Fruit fly (Drosophila melanogaster) whole organism, embryonic: ENCODE results near the gene tral.

Experiments used
- CG10147 ChIP-seq: fragments of 200-800 bp; sonication (Bioruptor generic); optimal IDR thresholded peaks from 2 replicates; lab custom pipeline; 2019; ENCODE audit warnings: missing biosample characterization, mild to moderate bottlenecking, missing genetic modification characterization, moderate library complexity
- CG10209 ChIP-seq: fragments of 200-800 bp; sonication (Bioruptor generic); optimal IDR thresholded peaks from 3 replicates; lab custom pipeline; 2017; ENCODE audit warnings: missing biosample characterization, mild to moderate bottlenecking, missing genetic modification characterization, missing genetic modification reagents
- CG10267 ChIP-seq: fragments of 200-800 bp; sonication (Bioruptor generic); optimal IDR thresholded peaks from 2 replicates; lab custom pipeline; 2018; ENCODE audit warnings: missing biosample characterization, mild to moderate bottlenecking, missing genetic modification characterization, moderate library complexity
- CG10462 ChIP-seq: fragments of 200-800 bp; sonication (Bioruptor generic); optimal IDR thresholded peaks from 2 replicates; lab custom pipeline; 2016; ENCODE audit warnings: missing biosample characterization, missing genetic modification characterization
- CG10543 ChIP-seq: fragments of 200-800 bp; sonication (Bioruptor generic); optimal IDR thresholded peaks from 3 replicates; lab custom pipeline; 2017; ENCODE audit warnings: missing biosample characterization, mild to moderate bottlenecking, missing genetic modification characterization, moderate library complexity
- CG11504 ChIP-seq: fragments of 200-800 bp; sonication (Bioruptor generic); optimal IDR thresholded peaks from 3 replicates; lab custom pipeline; 2019; ENCODE audit warnings: missing biosample characterization, mild to moderate bottlenecking, missing genetic modification characterization, moderate library complexity
- CG12155 ChIP-seq: fragments of 200-800 bp; sonication (Bioruptor generic); optimal IDR thresholded peaks from 3 replicates; lab custom pipeline; 2016; ENCODE audit warnings: missing biosample characterization, missing genetic modification characterization
- CG12942 ChIP-seq: fragments of 200-800 bp; sonication (Bioruptor generic); optimal IDR thresholded peaks from 3 replicates; lab custom pipeline; 2016; ENCODE audit warnings: missing biosample characterization, missing genetic modification characterization
- CG13296 ChIP-seq: fragments of 200-800 bp; sonication (Bioruptor generic); optimal IDR thresholded peaks from 3 replicates; lab custom pipeline; 2018; ENCODE audit warnings: missing biosample characterization, mild to moderate bottlenecking, missing genetic modification characterization
- CG15601 ChIP-seq: fragments of 200-800 bp; sonication (Bioruptor generic); optimal IDR thresholded peaks from 3 replicates; lab custom pipeline; 2019; ENCODE audit warnings: missing biosample characterization, mild to moderate bottlenecking, missing genetic modification characterization, moderate library complexity
- CG17385 ChIP-seq: fragments of 200-800 bp; sonication (Bioruptor generic); optimal IDR thresholded peaks from 3 replicates; lab custom pipeline; 2018; ENCODE audit warnings: missing biosample characterization, mild to moderate bottlenecking, missing genetic modification characterization
- CG17612 ChIP-seq: fragments of 200-800 bp; sonication (Bioruptor generic); IDR thresholded peaks from 2 replicates; pipeline ENCODE4 v1.3.6; 2022; ENCODE audit warnings: missing biosample characterization, missing genetic modification characterization
- CG18011 ChIP-seq: fragments of 200-800 bp; sonication (Bioruptor generic); optimal IDR thresholded peaks from 2 replicates; lab custom pipeline; 2017; ENCODE audit warnings: missing biosample characterization, missing genetic modification characterization, mild to moderate bottlenecking, moderate library complexity, missing genotype
- CG18476 ChIP-seq: fragments of 200-800 bp; sonication (Bioruptor generic); optimal IDR thresholded peaks from 2 replicates; lab custom pipeline; 2016; ENCODE audit warnings: missing biosample characterization, mild to moderate bottlenecking, missing genetic modification characterization
- CG18599 ChIP-seq: fragments of 200-800 bp; sonication (Bioruptor generic); optimal IDR thresholded peaks from 3 replicates; lab custom pipeline; 2017; ENCODE audit warnings: missing biosample characterization, missing genetic modification characterization, mild to moderate bottlenecking, moderate library complexity, missing genetic modification reagents
- CG2116 ChIP-seq: fragments of 200-800 bp; sonication (Bioruptor generic); optimal IDR thresholded peaks from 3 replicates; lab custom pipeline; 2018; ENCODE audit warnings: missing biosample characterization, mild to moderate bottlenecking, missing genetic modification characterization
- CG31441 ChIP-seq: fragments of 200-800 bp; sonication (Bioruptor generic); IDR thresholded peaks from 2 replicates; pipeline ENCODE4 v1.3.6; 2022; ENCODE audit warnings: missing biosample characterization, missing genetic modification characterization
- CG3995 ChIP-seq: fragments of 200-800 bp; sonication (Bioruptor generic); optimal IDR thresholded peaks from 3 replicates; lab custom pipeline; 2016; ENCODE audit warnings: missing biosample characterization, missing genetic modification characterization
- CG4617 ChIP-seq: fragments of 200-800 bp; sonication (Bioruptor generic); optimal IDR thresholded peaks from 3 replicates; lab custom pipeline; 2016; ENCODE audit warnings: missing biosample characterization, missing genetic modification characterization, borderline replicate concordance
- CG7928 ChIP-seq: fragments of 200-800 bp; sonication (Bioruptor generic); optimal IDR thresholded peaks from 2 replicates; lab custom pipeline; 2017; ENCODE audit warnings: missing biosample characterization, mild to moderate bottlenecking, missing genetic modification characterization
- CG8388 ChIP-seq: fragments of 200-800 bp; sonication (Bioruptor generic); optimal IDR thresholded peaks from 2 replicates; lab custom pipeline; 2019; ENCODE audit warnings: missing biosample characterization, mild to moderate bottlenecking, missing genetic modification characterization, moderate library complexity
- CG9727 ChIP-seq: fragments of 200-800 bp; sonication (Bioruptor generic); optimal IDR thresholded peaks from 3 replicates; lab custom pipeline; 2017; ENCODE audit warnings: missing biosample characterization, mild to moderate bottlenecking, missing genetic modification characterization
- CHES-1-like ChIP-seq: fragments of 200-800 bp; sonication (Bioruptor generic); optimal IDR thresholded peaks from 2 replicates; lab custom pipeline; 2016; ENCODE audit warnings: missing biosample characterization, missing genetic modification characterization
- CrebB ChIP-seq: fragments of 200-800 bp; sonication (Bioruptor generic); optimal IDR thresholded peaks from 3 replicates; lab custom pipeline; 2018; ENCODE audit warnings: missing biosample characterization, mild to moderate bottlenecking, missing genetic modification characterization
- Dll ChIP-seq: fragments of 200-800 bp; sonication (Bioruptor generic); IDR thresholded peaks from 4 replicates; pipeline ENCODE4 v1.3.6; 2022; ENCODE audit warnings: missing biosample characterization, missing genetic modification characterization; ENCODE audit not compliant: partially characterized antibody
- Ets65A ChIP-seq: fragments of 200-800 bp; sonication (Bioruptor generic); peaks from one replicate; lab custom pipeline; 2016; ENCODE audit warnings: missing biosample characterization, missing genetic modification characterization
- Ets97D ChIP-seq: fragments of 200-800 bp; sonication (Bioruptor generic); optimal IDR thresholded peaks from 3 replicates; lab custom pipeline; 2016; ENCODE audit warnings: missing biosample characterization, missing genetic modification characterization
- Fer2 ChIP-seq: fragments of 200-800 bp; sonication (Bioruptor generic); optimal IDR thresholded peaks from 2 replicates; lab custom pipeline; 2018; ENCODE audit warnings: missing biosample characterization, mild to moderate bottlenecking, missing genetic modification characterization, moderate library complexity
- HmgD ChIP-seq: fragments of 200-800 bp; sonication (Bioruptor generic); optimal IDR thresholded peaks from 3 replicates; lab custom pipeline; 2016; ENCODE audit warnings: missing biosample characterization, missing genetic modification characterization
- Hr51 ChIP-seq, 2 experiments: fragments of 200-800 bp; sonication (Bioruptor generic); optimal IDR thresholded peaks; 2 replicates in 1 of 2; 3 replicates in 1 of 2; lab custom pipeline; 2016 to 2018; ENCODE audit warnings: missing biosample characterization in 2 of 2, missing genetic modification characterization in 2 of 2, mild to moderate bottlenecking in 1 of 2, moderate library complexity in 1 of 2
- Lhr ChIP-seq: fragments of 200-800 bp; sonication (Bioruptor generic); optimal IDR thresholded peaks from 3 replicates; lab custom pipeline; 2017; ENCODE audit warnings: mild to moderate bottlenecking, missing biosample characterization, missing genetic modification reagents, missing genetic modification characterization
- MESR4 ChIP-seq: fragments of 200-800 bp; sonication (Bioruptor generic); optimal IDR thresholded peaks from 2 replicates; lab custom pipeline; 2018; ENCODE audit warnings: missing biosample characterization, mild to moderate bottlenecking, missing genetic modification characterization, moderate library complexity
- az2 ChIP-seq: fragments of 200-800 bp; sonication (Bioruptor generic); optimal IDR thresholded peaks from 3 replicates; lab custom pipeline; 2016; ENCODE audit warnings: missing biosample characterization, missing genetic modification characterization
- cato ChIP-seq: fragments of 200-800 bp; sonication (Bioruptor generic); optimal IDR thresholded peaks from 2 replicates; lab custom pipeline; 2016; ENCODE audit warnings: missing biosample characterization, missing genetic modification characterization, borderline replicate concordance
- dan ChIP-seq: fragments of 200-800 bp; sonication (Bioruptor generic); IDR thresholded peaks from 2 replicates; pipeline ENCODE4 v1.3.6; 2022; ENCODE audit warnings: missing biosample characterization, missing genetic modification characterization
- emc ChIP-seq: fragments of 200-800 bp; sonication (Bioruptor generic); optimal IDR thresholded peaks from 2 replicates; lab custom pipeline; 2016; ENCODE audit warnings: missing biosample characterization, missing genetic modification characterization
- gem ChIP-seq: fragments of 200-800 bp; sonication (Bioruptor generic); optimal IDR thresholded peaks from 2 replicates; lab custom pipeline; 2019; ENCODE audit warnings: missing biosample characterization, mild to moderate bottlenecking, missing genetic modification characterization, moderate library complexity
- gfzf ChIP-seq: fragments of 200-800 bp; sonication (Bioruptor generic); optimal IDR thresholded peaks from 2 replicates; lab custom pipeline; 2016; ENCODE audit warnings: missing biosample characterization, mild to moderate bottlenecking, missing genetic modification characterization, moderate library complexity
- gsb ChIP-seq: fragments of 200-800 bp; sonication (Bioruptor generic); IDR thresholded peaks from 2 replicates; pipeline ENCODE4 v1.3.6; 2022; ENCODE audit warnings: missing biosample characterization, missing genetic modification characterization
- hkb ChIP-seq, 2 experiments: fragments of 200-800 bp in 1 of 2; fragments of >200 bp in 1 of 2; sonication (Bioruptor generic) in 1 of 2; IDR thresholded peaks in 1 of 2; optimal IDR thresholded peaks in 1 of 2; 2 replicates each; pipeline versions ENCODE4 v1.3.6 to Lab custom; 2017 to 2022; ENCODE audit warnings: missing biosample characterization in 1 of 2, missing genetic modification characterization in 1 of 2
- hth ChIP-seq: fragments of >200 bp; optimal IDR thresholded peaks from 2 replicates; lab custom pipeline; 2017; ENCODE audit warnings: inconsistent platforms
- lmd ChIP-seq: fragments of 200-800 bp; sonication (Bioruptor generic); IDR thresholded peaks from 2 replicates; pipeline ENCODE4 v1.3.6; 2022; ENCODE audit warnings: missing biosample characterization, missing genetic modification characterization
- pfk ChIP-seq: fragments of 200-800 bp; sonication (Bioruptor generic); optimal IDR thresholded peaks from 2 replicates; lab custom pipeline; 2018; ENCODE audit warnings: missing biosample characterization, mild to moderate bottlenecking, missing genetic modification characterization, moderate library complexity
- sim ChIP-seq: fragments of 200-800 bp; sonication (Bioruptor generic); IDR thresholded peaks from 2 replicates; pipeline ENCODE4 v1.3.6; 2022; ENCODE audit warnings: missing biosample characterization, missing genetic modification characterization
- sima ChIP-seq: fragments of 200-800 bp; sonication (Bioruptor generic); optimal IDR thresholded peaks from 2 replicates; lab custom pipeline; 2016; ENCODE audit warnings: missing biosample characterization, missing genetic modification characterization
- slp2 ChIP-seq: fragments of 200-800 bp; sonication (Bioruptor generic); optimal IDR thresholded peaks from 2 replicates; lab custom pipeline; 2016; ENCODE audit warnings: missing biosample characterization, missing genetic modification characterization
- sqz ChIP-seq: fragments of 200-800 bp; sonication (Bioruptor generic); optimal IDR thresholded peaks from 3 replicates; lab custom pipeline; 2018; ENCODE audit warnings: missing biosample characterization, mild to moderate bottlenecking, missing genetic modification characterization
- trh ChIP-seq: fragments of 200-800 bp; sonication (Bioruptor generic); optimal IDR thresholded peaks from 2 replicates; lab custom pipeline; 2016; ENCODE audit warnings: missing biosample characterization, missing genetic modification characterization
- zfh1 ChIP-seq: fragments of 200-800 bp; sonication (Bioruptor generic); IDR thresholded peaks from 3 replicates; pipeline ENCODE4 v1.3.6; 2022; ENCODE audit warnings: missing biosample characterization, missing genetic modification characterization

Gene tral

dm6 chr3L:12501249-12501648, 13.6 kb upstream of the tral start, which contains the start of the genes CG10638 and CG10681 (continued):
- TF ChIP-seq CG7928 (GFP tag; lab: Kevin White, UChicago), result peak; percentile 28
- peak; percentile 45 for TF ChIP-seq Lhr
- TF ChIP-seq CG3995, result peak; percentile 4
- peak; percentile 97 for TF ChIP-seq sqz (GFP tag; lab: Kevin White, UChicago)
- no peak for TF ChIP-seq cato (GFP tag; lab: Kevin White, UChicago)
- no peak for TF ChIP-seq trh
- no peak for TF ChIP-seq CG17612 (GFP tag; lab: Robert Waterston, UW)
- TF ChIP-seq CG18476 (GFP tag; lab: Kevin White, UChicago), result peak; percentile 53
- peak; percentile 9 for TF ChIP-seq CG10543 (GFP tag; lab: Kevin White, UChicago)
- TF ChIP-seq CG8388 (GFP tag; lab: Kevin White, UChicago), result peak; percentile 27
- TF ChIP-seq HmgD (GFP tag; lab: Kevin White, UChicago), result no peak
- peak; percentile 54 for TF ChIP-seq CG13296 (GFP tag; lab: Kevin White, UChicago)
- TF ChIP-seq MESR4 (GFP tag; lab: Kevin White, UChicago), result no peak
- peak; percentile 50 for TF ChIP-seq CG31441 (GFP tag; lab: Robert Waterston, UW)
- peak; percentile 61 for TF ChIP-seq gem (tag; lab: Kevin White, UChicago)
- TF ChIP-seq CrebB (tag; lab: Kevin White, UChicago), result peak; percentile 1
- peak; percentile 26 for TF ChIP-seq CG9727
- peak; percentile 68 for TF ChIP-seq gfzf (GFP tag; lab: Kevin White, UChicago)
- TF ChIP-seq Hr51 (GFP tag; optimal IDR thresholded peaks at IDR 0.05; lab: Kevin White, UChicago), result peak in 1 of 2 experiments; percentile 36
- TF ChIP-seq lmd (GFP tag; lab: Robert Waterston, UW), result no peak
- TF ChIP-seq CG18011 (GFP tag; lab: Kevin White, UChicago), result peak; percentile 30
- TF ChIP-seq Fer2 (tag; lab: Kevin White, UChicago), result no peak
- peak; percentile 23 for TF ChIP-seq az2 (GFP tag; lab: Kevin White, UChicago)
- peak; percentile 70 for TF ChIP-seq CG12155 (GFP tag; lab: Kevin White, UChicago)
- TF ChIP-seq CG17385 (GFP tag; lab: Kevin White, UChicago), result peak; percentile 41
- peak; percentile 95 for TF ChIP-seq CG2116
- TF ChIP-seq CG4617, result peak; percentile 63
- TF ChIP-seq CHES-1-like (GFP tag; lab: Kevin White, UChicago), result peak; percentile 3
- TF ChIP-seq CG10209 (GFP tag; lab: Kevin White, UChicago), result peak; percentile 31
- TF ChIP-seq gsb (GFP tag; lab: Robert Waterston, UW), result no peak
- TF ChIP-seq Ets97D (GFP tag; lab: Kevin White, UChicago), result peak; percentile 52
- no peak for TF ChIP-seq hth (lab: Kevin White, UChicago)
- TF ChIP-seq Dll (GFP tag; lab: Robert Waterston, UW), result 0 out of 4 replicates have a peak, but pooled peaks have one; percentile 11
- peak; percentile 31 for TF ChIP-seq CG15601 (tag; lab: Kevin White, UChicago)
- peak; percentile 98 for TF ChIP-seq CG10267 (tag; lab: Kevin White, UChicago)
- TF ChIP-seq hkb (optimal IDR thresholded peaks at IDR 0.05; lab: Kevin White, UChicago), result no peak
- peak; percentile 44; the same call in 1 of the 2 replicates for TF ChIP-seq hkb (GFP tag; IDR thresholded peaks at IDR 0.05; lab: Robert Waterston, UW)

- TF ChIP-seq dan (GFP tag; lab: Robert Waterston, UW), result no peak
- TF ChIP-seq sim (GFP tag; lab: Robert Waterston, UW), result no peak
- TF ChIP-seq emc, result no peak
- TF ChIP-seq CG18599 (GFP tag; lab: Kevin White, UChicago), result peak; percentile 50
- TF ChIP-seq hth (lab: Kevin White, UChicago), result no peak
- no peak for TF ChIP-seq slp2 (GFP tag; lab: Kevin White, UChicago)
- TF ChIP-seq CG10462 (GFP tag; lab: Kevin White, UChicago), result peak; percentile 30
- TF ChIP-seq Ets65A (GFP tag; lab: Kevin White, UChicago), result peak; percentile 92
- no peak for TF ChIP-seq CG11504 (tag; lab: Kevin White, UChicago)
- peak; percentile 7 for TF ChIP-seq CG12942 (GFP tag; lab: Kevin White, UChicago)
- TF ChIP-seq sima, result no peak
- TF ChIP-seq zfh1 (GFP tag; lab: Robert Waterston, UW), result no peak; the same call in 2 of the 3 replicates
- no peak for TF ChIP-seq pfk
- peak; percentile 20 for TF ChIP-seq CG10147 (GFP tag; lab: Kevin White, UChicago)
Observed at dm6 chr3L:12503865-12504650, 10.8 kb upstream of the tral start, which contains the start of the genes CG10646 and vih. TSS of gene CG10646 (minus strand) at chr3L:12503894. TSS of gene vih (plus strand) at chr3L:12504292.
